Worm (Caenorhabditis elegans): Measurements from ENCODE around the gene btf-1.

ce11 chrII:13190412-13190811 is 9.6 kb upstream of the btf-1 start:
- TF ChIP-seq hmbx-1 (tag; optimal IDR thresholded peaks at IDR 0.05) (no peak), F13C5.2 (tag; optimal IDR thresholded peaks at IDR 0.05) (no peak), ceh-13 (GFP tag; optimal IDR thresholded peaks at IDR 0.05) (no peak), ama-1 (optimal IDR thresholded peaks at IDR 0.05) (no peak), ceh-36 (tag; optimal IDR thresholded peaks at IDR 0.05) (no peak)

All from whole organism, early embryonic.